Worm (Caenorhabditis elegans) whole organism, L4/young adult: Measurements from ENCODE around the gene F54F7.8.

Experiments used
- W03F9.2 ChIP-seq: fragments of 150-350 bp; optimal IDR thresholded peaks from 2 replicates; lab custom pipeline; 2014; ENCODE audit warnings: missing biosample characterization, missing genetic modification characterization
- dao-5 ChIP-seq: sonication (generic microtip); optimal IDR thresholded peaks from 2 replicates; lab custom pipeline; 2016; ENCODE audit warnings: missing genotype, missing genetic modification characterization, moderate library complexity, missing compliant biosample characterization
- him-1 ChIP-seq: sonication (generic microtip); optimal IDR thresholded peaks from 2 replicates; lab custom pipeline; 2016; ENCODE audit warnings: missing genotype, missing genetic modification reagents, missing genetic modification characterization, missing compliant biosample characterization

ce11 chrX:11882800-11883199 lies 28.0 kb upstream of the F54F7.8 start, which contains the start of the genes Y62H9A.5 and ule-5:
- no peak for TF ChIP-seq dao-5 (tag; lab: Kevin White, UChicago)
- no peak for TF ChIP-seq W03F9.2 (tag; lab: Kevin White, UChicago)
- no peak for TF ChIP-seq him-1 (tag; lab: Kevin White, UChicago)
